Worm (Caenorhabditis elegans) whole organism, midembryonic: ENCODE results near the gene T23B7.2.

Source experiments
- T22C8.4 ChIP-seq: fragments of 200-800 bp; sonication (Bioruptor generic); IDR thresholded peaks from 2 replicates; pipeline ENCODE4 v1.3.6; 2022; ENCODE audit warnings: missing genetic modification characterization, missing compliant biosample characterization
- cog-1 ChIP-seq: sonication (generic microtip); optimal IDR thresholded peaks from 2 replicates; lab custom pipeline; 2016; ENCODE audit warnings: missing genetic modification characterization, missing compliant biosample characterization
- flt-1 ChIP-seq: fragments of 200-800 bp; sonication (Bioruptor generic); IDR thresholded peaks from 2 replicates; pipeline ENCODE4 v1.3.6; 2022; ENCODE audit warnings: missing genetic modification characterization, missing compliant biosample characterization
- med-1 ChIP-seq: sonication (generic microtip); optimal IDR thresholded peaks from 2 replicates; lab custom pipeline; 2017; ENCODE audit warnings: missing genetic modification characterization, mild to moderate bottlenecking, missing compliant biosample characterization, antibody characterized with exemption, missing genetic modification reagents; ENCODE audit not compliant: insufficient read depth
- ztf-23 ChIP-seq: fragments of 200-800 bp; sonication (Bioruptor generic); IDR thresholded peaks from 2 replicates; pipeline ENCODE4 v1.3.6; 2022; ENCODE audit warnings: missing genetic modification reagents, missing genetic modification characterization, missing compliant biosample characterization
- ztf-29 ChIP-seq: fragments of 200-800 bp; sonication (Bioruptor generic); IDR thresholded peaks from 2 replicates; pipeline ENCODE4 v1.3.6; 2022; ENCODE audit warnings: missing genetic modification reagents, missing genetic modification characterization, missing compliant biosample characterization

- TF ChIP-seq cog-1 (tag; lab: Kevin White, UChicago) (no peak), T22C8.4 (GFP tag; lab: Robert Waterston, UW) (no peak), flt-1 (no peak), med-1 (no peak), ztf-29 (GFP tag; lab: Robert Waterston, UW) (no peak), ztf-23 (GFP tag; lab: Robert Waterston, UW) (no peak)
These were observed 15.9 kb upstream of the T23B7.2 start, which contains the start of gene F11G11.5 for ce11 chrII:4857873-4858364.
